Fruit fly (Drosophila melanogaster): ENCODE measurements around the gene tna.

Gene tna

DNA sequence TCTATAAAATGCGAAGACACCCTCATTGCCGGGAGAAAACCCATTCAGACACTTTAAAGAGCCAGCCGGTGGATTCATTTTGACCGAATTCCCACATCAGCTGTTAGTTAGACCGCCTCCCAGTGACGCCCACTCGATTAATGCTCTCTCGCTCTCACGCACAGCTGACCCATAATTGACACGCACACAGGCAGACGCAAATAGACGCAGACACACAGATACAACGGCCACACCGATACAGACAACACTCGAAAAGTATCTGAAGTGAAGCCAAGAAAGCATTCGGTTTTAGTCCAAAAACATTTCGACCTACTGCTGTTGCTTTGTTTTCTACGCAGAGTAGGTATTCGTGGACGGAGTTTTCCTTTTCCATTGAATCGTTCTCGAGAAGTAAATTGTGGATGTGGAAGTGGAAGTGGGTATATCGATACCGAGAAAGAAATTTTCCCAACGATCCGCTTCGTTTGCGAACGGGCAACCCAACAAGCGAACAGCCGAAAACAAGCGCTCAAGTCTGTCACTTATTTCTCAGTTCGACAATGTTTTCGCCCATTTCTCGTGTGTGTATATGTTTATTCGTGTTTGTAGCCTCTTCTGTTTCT lies 24.8 kb downstream of the tna start (continued):
- no peak for TF ChIP-seq tap (tag; optimal IDR thresholded peaks at IDR 0.05)
- peak; percentile 31 for TF ChIP-seq CG6254 (GFP tag; optimal IDR thresholded peaks at IDR 0.05)
- peak; percentile 50 for TF ChIP-seq grau (tag; optimal IDR thresholded peaks at IDR 0.05)
- peak; percentile 12 for TF ChIP-seq CG15514 (GFP tag; optimal IDR thresholded peaks at IDR 0.05)
- TF ChIP-seq CG7271 (tag; optimal IDR thresholded peaks at IDR 0.05): no peak
- no peak for TF ChIP-seq bsh (GFP tag; optimal IDR thresholded peaks at IDR 0.05)
- no peak for TF ChIP-seq CG7372 (GFP tag; IDR thresholded peaks at IDR 0.05)
- TF ChIP-seq lola (GFP tag; optimal IDR thresholded peaks at IDR 0.05): peak in 1 of 3 experiments; percentile 4
- peak; percentile 47 for TF ChIP-seq her (GFP tag; optimal IDR thresholded peaks at IDR 0.05)
- TF ChIP-seq CG9797 (GFP tag; optimal IDR thresholded peaks at IDR 0.05): no peak
- peak in 1 of 2 experiments; percentile 30 for TF ChIP-seq Hr78 (GFP tag; optimal IDR thresholded peaks at IDR 0.05)
- TF ChIP-seq Dfd (GFP tag; optimal IDR thresholded peaks at IDR 0.05): no peak
- no peak for TF ChIP-seq Atf-2 (GFP tag; optimal IDR thresholded peaks at IDR 0.05)
- peak; percentile 42; the same call in 1 of the 3 replicates for TF ChIP-seq CG34422 (GFP tag; IDR thresholded peaks at IDR 0.05)
- TF ChIP-seq CG12769 (tag; optimal IDR thresholded peaks at IDR 0.05): peak; percentile 69
- TF ChIP-seq Dad (GFP tag; optimal IDR thresholded peaks at IDR 0.05): no peak
- TF ChIP-seq CG1603 (tag; optimal IDR thresholded peaks at IDR 0.05): peak; percentile 25
- TF ChIP-seq zen (tag; optimal IDR thresholded peaks at IDR 0.05): peak; percentile 68
- peak; percentile 23 for TF ChIP-seq nerfin-1 (tag; optimal IDR thresholded peaks at IDR 0.05)
- TF ChIP-seq CG14965 (GFP tag; optimal IDR thresholded peaks at IDR 0.05; ENCODE audit: borderline replicate concordance): no peak
- TF ChIP-seq schlank (tag; optimal IDR thresholded peaks at IDR 0.05): no peak
- TF ChIP-seq pfk (GFP tag; optimal IDR thresholded peaks at IDR 0.05): no peak
- peak; percentile 35 for TF ChIP-seq gcm (GFP tag; optimal IDR thresholded peaks at IDR 0.05)
- peak; percentile 7; the same call in 1 of the 2 replicates for TF ChIP-seq CG13287 (GFP tag; IDR thresholded peaks at IDR 0.05; ENCODE audit: partially characterized antibody)
- TF ChIP-seq Scr (GFP tag; IDR thresholded peaks at IDR 0.05; ENCODE audit: partially characterized antibody): no peak
- TF ChIP-seq run (tag; optimal IDR thresholded peaks at IDR 0.05): no peak
- TF ChIP-seq sd (tag; optimal IDR thresholded peaks at IDR 0.05): peak; percentile 74
- peak; percentile 2 for TF ChIP-seq CG9727 (GFP tag; optimal IDR thresholded peaks at IDR 0.05)
- TF ChIP-seq Side (GFP tag; optimal IDR thresholded peaks at IDR 0.05): peak; percentile 37
- TF ChIP-seq CG9215 (GFP tag; IDR thresholded peaks at IDR 0.05): no peak
- peak; percentile 78 for TF ChIP-seq Deaf1 (tag; optimal IDR thresholded peaks at IDR 0.05)
- TF ChIP-seq CG4424 (GFP tag; optimal IDR thresholded peaks at IDR 0.05): peak; percentile 33
- TF ChIP-seq sob (GFP tag; IDR thresholded peaks at IDR 0.05): peak; percentile 22; the same call in 1 of the 2 replicates
- no peak for TF ChIP-seq Dek (tag; optimal IDR thresholded peaks at IDR 0.05)
- TF ChIP-seq pum (GFP tag; optimal IDR thresholded peaks at IDR 0.05): no peak
- peak; percentile 97; the same call in 2 of the 3 replicates for TF ChIP-seq CG2199 (GFP tag; IDR thresholded peaks at IDR 0.05)
- peak; percentile 8 for TF ChIP-seq shn (GFP tag; optimal IDR thresholded peaks at IDR 0.05)
- 0 out of 3 replicates have a peak, but pooled peaks have one; percentile 27 for TF ChIP-seq zfh1 (GFP tag; IDR thresholded peaks at IDR 0.05)

All from whole organism, embryonic.